Fruit fly (Drosophila melanogaster) whole organism, embryonic: Measurements from ENCODE around the gene wit.
A peak's percentile ranks its signal among the peaks of the same experiment; 100 is the strongest.

ENCODE experiments used
- B-H1 ChIP-seq: fragments of 200-800 bp; sonication (Bioruptor generic); IDR thresholded peaks from 3 replicates; pipeline ENCODE4 v1.3.6; 2022; ENCODE audit warnings: missing biosample characterization, missing genetic modification characterization
- CG10959 ChIP-seq: fragments of 200-800 bp; sonication (Bioruptor generic); IDR thresholded peaks from 2 replicates; pipeline ENCODE4 v1.3.6; 2022; ENCODE audit warnings: missing biosample characterization, missing genetic modification characterization
- CG12942 ChIP-seq: fragments of 200-800 bp; sonication (Bioruptor generic); optimal IDR thresholded peaks from 3 replicates; lab custom pipeline; 2016; ENCODE audit warnings: missing biosample characterization, missing genetic modification characterization
- CG14441 ChIP-seq: fragments of 200-800 bp; sonication (Bioruptor generic); IDR thresholded peaks from 2 replicates; pipeline ENCODE4 v1.3.6; 2022; ENCODE audit warnings: missing biosample characterization, missing genetic modification characterization
- CG14710 ChIP-seq: fragments of 200-800 bp; sonication (Bioruptor generic); optimal IDR thresholded peaks from 3 replicates; lab custom pipeline; 2019; ENCODE audit warnings: missing biosample characterization, mild to moderate bottlenecking, missing genetic modification characterization, moderate library complexity
- CG1603 ChIP-seq: fragments of 200-800 bp; sonication (Bioruptor generic); optimal IDR thresholded peaks from 2 replicates; lab custom pipeline; 2019; ENCODE audit warnings: missing biosample characterization, mild to moderate bottlenecking, missing genetic modification characterization, moderate library complexity
- CG1647 ChIP-seq: fragments of 200-800 bp; sonication (Bioruptor generic); optimal IDR thresholded peaks from 3 replicates; lab custom pipeline; 2016; ENCODE audit warnings: missing biosample characterization, missing genetic modification characterization
- CG16779 ChIP-seq: fragments of 200-800 bp; sonication (Bioruptor generic); IDR thresholded peaks from 2 replicates; pipeline ENCODE4 v1.3.6; 2022; ENCODE audit warnings: missing biosample characterization, missing genetic modification characterization
- CG2678 ChIP-seq: fragments of 200-800 bp; sonication (Bioruptor generic); optimal IDR thresholded peaks from 3 replicates; lab custom pipeline; 2019; ENCODE audit warnings: missing biosample characterization, mild to moderate bottlenecking, missing genetic modification characterization, moderate library complexity
- CG2712 ChIP-seq: fragments of 200-800 bp; optimal IDR thresholded peaks from 3 replicates; lab custom pipeline; 2019; ENCODE audit warnings: missing biosample characterization, mild to moderate bottlenecking, missing genetic modification characterization, moderate library complexity
- CG3838 ChIP-seq: fragments of 200-800 bp; sonication (Bioruptor generic); optimal IDR thresholded peaks from 3 replicates; lab custom pipeline; 2016; ENCODE audit warnings: missing biosample characterization, missing genetic modification characterization
- CG4282 ChIP-seq: fragments of 200-800 bp; sonication (Bioruptor generic); optimal IDR thresholded peaks from 2 replicates; lab custom pipeline; 2016; ENCODE audit warnings: missing biosample characterization, missing genetic modification characterization
- CG6689 ChIP-seq: fragments of 200-800 bp; sonication (Bioruptor generic); IDR thresholded peaks from 2 replicates; pipeline ENCODE4 v1.3.6; 2022; ENCODE audit warnings: missing biosample characterization, missing genetic modification characterization
- CG7372 ChIP-seq: fragments of 200-800 bp; sonication (Bioruptor generic); IDR thresholded peaks from 2 replicates; pipeline ENCODE4 v1.3.6; 2022; ENCODE audit warnings: missing biosample characterization, missing genetic modification characterization
- CG7987 ChIP-seq: fragments of 200-800 bp; sonication (Bioruptor generic); optimal IDR thresholded peaks from 2 replicates; lab custom pipeline; 2018; ENCODE audit warnings: missing biosample characterization, mild to moderate bottlenecking, missing genetic modification characterization, moderate library complexity
- CG8089 ChIP-seq: fragments of 200-800 bp; sonication (Bioruptor generic); optimal IDR thresholded peaks from 3 replicates; lab custom pipeline; 2016; ENCODE audit warnings: missing biosample characterization, missing genetic modification characterization
- CG8388 ChIP-seq: fragments of 200-800 bp; sonication (Bioruptor generic); optimal IDR thresholded peaks from 2 replicates; lab custom pipeline; 2019; ENCODE audit warnings: missing biosample characterization, mild to moderate bottlenecking, missing genetic modification characterization, moderate library complexity
- CG9797 ChIP-seq: fragments of 200-800 bp; sonication (Bioruptor generic); optimal IDR thresholded peaks from 3 replicates; lab custom pipeline; 2018; ENCODE audit warnings: missing biosample characterization, mild to moderate bottlenecking, missing genetic modification characterization
- CG9932 ChIP-seq: fragments of 200-800 bp; sonication (Bioruptor generic); IDR thresholded peaks from 2 replicates; pipeline ENCODE4 v1.3.6; 2022; ENCODE audit warnings: missing biosample characterization, missing genetic modification characterization
- CrebB ChIP-seq: fragments of 200-800 bp; sonication (Bioruptor generic); optimal IDR thresholded peaks from 3 replicates; lab custom pipeline; 2018; ENCODE audit warnings: missing biosample characterization, mild to moderate bottlenecking, missing genetic modification characterization
- D ChIP-seq, 2 experiments: fragments of 200-800 bp in 1 of 2; fragments of >200 bp in 1 of 2; sonication (Bioruptor generic) in 1 of 2; optimal IDR thresholded peaks; 2 replicates in 1 of 2; 3 replicates in 1 of 2; lab custom pipeline; 2017; ENCODE audit warnings: mild to moderate bottlenecking in 1 of 2, missing biosample characterization in 1 of 2, missing genetic modification characterization in 1 of 2, missing genetic modification reagents in 1 of 2
- Deaf1 ChIP-seq: fragments of 200-800 bp; optimal IDR thresholded peaks from 3 replicates; lab custom pipeline; 2019; ENCODE audit warnings: missing biosample characterization, mild to moderate bottlenecking, missing genetic modification characterization, moderate library complexity
- Dip3 ChIP-seq: fragments of 200-800 bp; sonication (Bioruptor generic); optimal IDR thresholded peaks from 3 replicates; lab custom pipeline; 2016; ENCODE audit warnings: missing biosample characterization, missing genetic modification characterization
- Eip74EF ChIP-seq, 2 experiments: fragments of 200-800 bp in 1 of 2; fragments of >200 bp in 1 of 2; sonication (Bioruptor generic) in 1 of 2; optimal IDR thresholded peaks; 2 replicates each; lab custom pipeline; 2017 to 2019; ENCODE audit warnings: missing biosample characterization in 2 of 2, missing genetic modification characterization in 2 of 2, mild to moderate bottlenecking in 1 of 2, moderate library complexity in 1 of 2
- Fer3 ChIP-seq: fragments of 200-800 bp; sonication (Bioruptor generic); optimal IDR thresholded peaks from 2 replicates; lab custom pipeline; 2018; ENCODE audit warnings: missing biosample characterization, mild to moderate bottlenecking, missing genetic modification characterization, moderate library complexity
- Hey ChIP-seq: fragments of 200-800 bp; sonication (Bioruptor generic); optimal IDR thresholded peaks from 3 replicates; lab custom pipeline; 2018; ENCODE audit warnings: missing biosample characterization, mild to moderate bottlenecking, missing genetic modification characterization
- HmgD ChIP-seq: fragments of 200-800 bp; sonication (Bioruptor generic); optimal IDR thresholded peaks from 3 replicates; lab custom pipeline; 2016; ENCODE audit warnings: missing biosample characterization, missing genetic modification characterization
- Kr ChIP-seq: fragments of 200-800 bp; sonication (Bioruptor generic); optimal IDR thresholded peaks from 2 replicates; lab custom pipeline; 2017; ENCODE audit warnings: missing biosample characterization, mild to moderate bottlenecking, missing genetic modification characterization
- Lhr ChIP-seq: fragments of 200-800 bp; sonication (Bioruptor generic); optimal IDR thresholded peaks from 3 replicates; lab custom pipeline; 2017; ENCODE audit warnings: mild to moderate bottlenecking, missing biosample characterization, missing genetic modification reagents, missing genetic modification characterization
- Mrtf ChIP-seq: fragments of 200-800 bp; sonication (Bioruptor generic); IDR thresholded peaks from 3 replicates; pipeline ENCODE4 v1.3.6; 2022; ENCODE audit warnings: missing biosample characterization, missing genetic modification characterization
- NFAT ChIP-seq: fragments of 200-800 bp; sonication (Bioruptor generic); IDR thresholded peaks from 2 replicates; pipeline ENCODE4 v1.3.6; 2022; ENCODE audit warnings: missing biosample characterization, missing genetic modification characterization
- Nf-YA ChIP-seq: fragments of 200-800 bp; sonication (Bioruptor generic); IDR thresholded peaks from 2 replicates; pipeline ENCODE4 v1.3.6; 2022; ENCODE audit warnings: missing biosample characterization, missing genetic modification characterization
- crc ChIP-seq: fragments of 200-800 bp; sonication (Bioruptor generic); optimal IDR thresholded peaks from 2 replicates; lab custom pipeline; 2016; ENCODE audit warnings: missing biosample characterization, missing genetic modification characterization
- crol ChIP-seq: fragments of 200-800 bp; sonication (Bioruptor generic); IDR thresholded peaks from 2 replicates; pipeline ENCODE4 v1.3.6; 2022; ENCODE audit warnings: missing biosample characterization, missing genetic modification characterization
- gce ChIP-seq: fragments of 200-800 bp; sonication (Bioruptor generic); IDR thresholded peaks from 3 replicates; pipeline ENCODE4 v1.3.6; 2022; ENCODE audit warnings: missing biosample characterization, missing genetic modification characterization
- gem ChIP-seq: fragments of 200-800 bp; sonication (Bioruptor generic); optimal IDR thresholded peaks from 2 replicates; lab custom pipeline; 2019; ENCODE audit warnings: missing biosample characterization, mild to moderate bottlenecking, missing genetic modification characterization, moderate library complexity
- gro ChIP-seq: fragments of 200-800 bp; sonication (Bioruptor generic); optimal IDR thresholded peaks from 2 replicates; lab custom pipeline; 2016; ENCODE audit warnings: missing biosample characterization, missing genetic modification characterization
- ham ChIP-seq: fragments of 200-800 bp; sonication (Bioruptor generic); IDR thresholded peaks from 2 replicates; pipeline ENCODE4 v1.3.6; 2022; ENCODE audit warnings: missing biosample characterization, missing genetic modification characterization
- hbn ChIP-seq: fragments of 200-800 bp; sonication (Bioruptor generic); IDR thresholded peaks from 2 replicates; pipeline ENCODE4 v1.3.6; 2022; ENCODE audit warnings: missing biosample characterization, missing genetic modification characterization; ENCODE audit not compliant: partially characterized antibody
- inv ChIP-seq: fragments of 200-800 bp; sonication (Bioruptor generic); IDR thresholded peaks from 2 replicates; pipeline ENCODE4 v1.3.6; 2022; ENCODE audit warnings: missing biosample characterization, missing genetic modification characterization; ENCODE audit not compliant: partially characterized antibody
- kah ChIP-seq: fragments of 200-800 bp; sonication (Bioruptor generic); optimal IDR thresholded peaks from 2 replicates; lab custom pipeline; 2018; ENCODE audit warnings: missing biosample characterization, mild to moderate bottlenecking, missing genetic modification characterization
- mld ChIP-seq: fragments of 200-800 bp; sonication (Bioruptor generic); IDR thresholded peaks from 3 replicates; pipeline ENCODE4 v1.3.6; 2022; ENCODE audit warnings: missing biosample characterization, missing genetic modification characterization; ENCODE audit not compliant: partially characterized antibody
- nmo ChIP-seq: fragments of 200-800 bp; sonication (Bioruptor generic); optimal IDR thresholded peaks from 2 replicates; lab custom pipeline; 2018; ENCODE audit warnings: missing biosample characterization, mild to moderate bottlenecking, missing genetic modification characterization, moderate library complexity
- otp ChIP-seq: fragments of 200-800 bp; sonication (Bioruptor generic); IDR thresholded peaks from 3 replicates; pipeline ENCODE4, ENCODE4 v1.3.6; 2022; ENCODE audit warnings: missing biosample characterization, missing genetic modification characterization
- pfk ChIP-seq: fragments of 200-800 bp; sonication (Bioruptor generic); optimal IDR thresholded peaks from 2 replicates; lab custom pipeline; 2018; ENCODE audit warnings: missing biosample characterization, mild to moderate bottlenecking, missing genetic modification characterization, moderate library complexity
- sr ChIP-seq: fragments of 200-800 bp; sonication (Bioruptor generic); IDR thresholded peaks from 3 replicates; pipeline ENCODE4 v1.3.6; 2022; ENCODE audit warnings: missing biosample characterization, missing genetic modification characterization
- tap ChIP-seq: fragments of 200-800 bp; optimal IDR thresholded peaks from 3 replicates; lab custom pipeline; 2019; ENCODE audit warnings: missing biosample characterization, mild to moderate bottlenecking, missing genetic modification characterization, moderate library complexity
- unpg ChIP-seq: fragments of 200-800 bp; sonication (Bioruptor generic); optimal IDR thresholded peaks from 3 replicates; lab custom pipeline; 2018; ENCODE audit warnings: missing biosample characterization, mild to moderate bottlenecking, missing genetic modification characterization, moderate library complexity
- yki ChIP-seq: fragments of >200 bp; optimal IDR thresholded peaks from 3 replicates; lab custom pipeline; 2018

Gene wit

dm6 chr3L:4103258-4104247, 32.0 kb upstream of the wit start, which contains the start of gene Fit1 (continued):
- TF ChIP-seq NFAT (no peak), Deaf1 (peak; percentile 52), CrebB (no peak), B-H1 (GFP tag; lab: Robert Waterston, UW) (no peak), Eip74EF (GFP tag; optimal IDR thresholded peaks at IDR 0.05; lab: Kevin White, UChicago) (peak in 1 of 2 experiments; percentile 44), CG16779 (GFP tag; lab: Robert Waterston, UW) (no peak), CG2678 (tag; lab: Kevin White, UChicago) (peak; percentile 14), sr (GFP tag; lab: Robert Waterston, UW) (no peak), CG7987 (GFP tag; lab: Kevin White, UChicago) (peak; percentile 23), Nf-YA (GFP tag; lab: Robert Waterston, UW) (no peak), crol (GFP tag; lab: Robert Waterston, UW) (peak; percentile 95), CG8388 (GFP tag; lab: Kevin White, UChicago) (no peak), CG1647 (GFP tag; lab: Kevin White, UChicago) (peak; percentile 32), CG2712 (tag; lab: Kevin White, UChicago) (no peak), gro (GFP tag; lab: Kevin White, UChicago) (no peak), crc (no peak), nmo (GFP tag; lab: Kevin White, UChicago) (no peak), inv (GFP tag; lab: Robert Waterston, UW) (peak; percentile 46), Dip3 (no peak), CG6689 (GFP tag; lab: Robert Waterston, UW) (no peak), CG7372 (no peak), Lhr (no peak), CG4282 (no peak), gce (GFP tag; lab: Robert Waterston, UW) (no peak), HmgD (GFP tag; lab: Kevin White, UChicago) (peak; percentile 18), yki (lab: Kevin White, UChicago) (no peak), CG3838 (no peak), ham (GFP tag; lab: Robert Waterston, UW) (no peak), CG14710 (tag; lab: Kevin White, UChicago) (no peak), kah (GFP tag; lab: Kevin White, UChicago) (no peak), tap (tag; lab: Kevin White, UChicago) (no peak), Kr (GFP tag; lab: Kevin White, UChicago) (no peak), gem (no peak), CG10959 (GFP tag; lab: Robert Waterston, UW) (no peak), CG9932 (GFP tag; lab: Robert Waterston, UW) (no peak), CG8089 (GFP tag; lab: Kevin White, UChicago) (no peak), CG14441 (no peak), CG1603 (peak; percentile 29), Fer3 (tag; lab: Kevin White, UChicago) (no peak), Mrtf (GFP tag; lab: Robert Waterston, UW) (no peak), D (optimal IDR thresholded peaks at IDR 0.05; lab: Kevin White, UChicago) (no peak), D (GFP tag; optimal IDR thresholded peaks at IDR 0.05; lab: Kevin White, UChicago) (no peak), mld (0 out of 3 replicates have a peak, but pooled peaks have one; percentile 7), hbn (peak; percentile 58), CG9797 (GFP tag; lab: Kevin White, UChicago) (peak; percentile 74), pfk (GFP tag; lab: Kevin White, UChicago) (peak; percentile 78), otp (GFP tag; lab: Robert Waterston, UW) (no peak), unpg (GFP tag; lab: Kevin White, UChicago) (no peak), CG12942 (GFP tag; lab: Kevin White, UChicago) (no peak), Hey (tag; lab: Kevin White, UChicago) (no peak)
